Fruit fly (Drosophila melanogaster) whole organism, embryonic: Measurements from ENCODE around the gene Pcif1.
A peak's percentile ranks its signal among the peaks of the same experiment; 100 is the strongest.

Experiments
- CG10462 ChIP-seq: fragments of 200-800 bp; sonication (Bioruptor generic); optimal IDR thresholded peaks from 2 replicates; lab custom pipeline; 2016; ENCODE audit warnings: missing biosample characterization, missing genetic modification characterization
- CG11093 ChIP-seq: fragments of 200-800 bp; sonication (Bioruptor generic); IDR thresholded peaks from 3 replicates; pipeline ENCODE4 v1.3.6; 2022; ENCODE audit warnings: missing biosample characterization, missing genetic modification characterization
- CG12104 ChIP-seq: fragments of 200-800 bp; sonication (Bioruptor generic); optimal IDR thresholded peaks from 3 replicates; lab custom pipeline; 2016; ENCODE audit warnings: missing biosample characterization, missing genetic modification characterization
- CG13424 ChIP-seq: fragments of 200-800 bp; sonication (Bioruptor generic); optimal IDR thresholded peaks from 2 replicates; lab custom pipeline; 2019; ENCODE audit warnings: missing biosample characterization, mild to moderate bottlenecking, missing genetic modification characterization, moderate library complexity
- CG17802 ChIP-seq: fragments of 200-800 bp; sonication (Bioruptor generic); optimal IDR thresholded peaks from 2 replicates; lab custom pipeline; 2018; ENCODE audit warnings: missing biosample characterization, mild to moderate bottlenecking, missing genetic modification characterization, moderate library complexity
- CG1832 ChIP-seq: fragments of 200-800 bp; sonication (Bioruptor generic); optimal IDR thresholded peaks from 2 replicates; lab custom pipeline; 2017; ENCODE audit warnings: missing biosample characterization, mild to moderate bottlenecking, missing genetic modification characterization, inconsistent platforms
- CG3163 ChIP-seq: fragments of 200-800 bp; sonication (Bioruptor generic); optimal IDR thresholded peaks from 3 replicates; lab custom pipeline; 2016; ENCODE audit warnings: missing biosample characterization, missing genetic modification characterization
- CG32532 ChIP-seq: fragments of 200-800 bp; sonication (Bioruptor generic); IDR thresholded peaks from 2 replicates; pipeline ENCODE4 v1.3.6; 2022; ENCODE audit warnings: missing biosample characterization, missing genetic modification characterization
- CG3995 ChIP-seq: fragments of 200-800 bp; sonication (Bioruptor generic); optimal IDR thresholded peaks from 3 replicates; lab custom pipeline; 2016; ENCODE audit warnings: missing biosample characterization, missing genetic modification characterization
- CG5953 ChIP-seq: fragments of 200-800 bp; sonication (Bioruptor generic); IDR thresholded peaks from 2 replicates; pipeline ENCODE4 v1.3.6; 2022; ENCODE audit warnings: missing biosample characterization, missing genetic modification characterization
- CG6654 ChIP-seq: fragments of 200-800 bp; sonication (Bioruptor generic); optimal IDR thresholded peaks from 2 replicates; lab custom pipeline; 2017; ENCODE audit warnings: missing biosample characterization, mild to moderate bottlenecking, missing genetic modification characterization
- CG7963 ChIP-seq: fragments of 200-800 bp; sonication (Bioruptor generic); IDR thresholded peaks from 3 replicates; pipeline ENCODE4 v1.3.6; 2022; ENCODE audit warnings: missing biosample characterization, missing genetic modification characterization; ENCODE audit not compliant: partially characterized antibody
- CG8359 ChIP-seq: fragments of 200-800 bp; sonication (Bioruptor generic); optimal IDR thresholded peaks from 2 replicates; lab custom pipeline; 2017; ENCODE audit warnings: missing biosample characterization, mild to moderate bottlenecking, missing genetic modification characterization, borderline replicate concordance
- CG8765 ChIP-seq: fragments of 200-800 bp; sonication (Bioruptor generic); IDR thresholded peaks from 2 replicates; pipeline ENCODE4 v1.3.6; 2022; ENCODE audit warnings: missing biosample characterization, missing genetic modification characterization
- Dfd ChIP-seq, 2 experiments: fragments of >200 bp; optimal IDR thresholded peaks; 2 replicates each; lab custom pipeline; 2017; ENCODE audit warnings: missing biosample characterization in 2 of 2, missing genetic modification characterization in 2 of 2
- H15 ChIP-seq: fragments of 200-800 bp; sonication (Bioruptor generic); IDR thresholded peaks from 3 replicates; pipeline ENCODE4 v1.3.6; 2022; ENCODE audit warnings: missing biosample characterization, missing genetic modification characterization
- Mad ChIP-seq: fragments of 200-800 bp; sonication (Bioruptor generic); optimal IDR thresholded peaks from 2 replicates; lab custom pipeline; 2016; ENCODE audit warnings: missing biosample characterization, missing genetic modification characterization
- Nf-YB ChIP-seq: fragments of 200-800 bp; sonication (Bioruptor generic); optimal IDR thresholded peaks from 3 replicates; lab custom pipeline; 2019; ENCODE audit warnings: missing biosample characterization, mild to moderate bottlenecking, missing genetic modification characterization, moderate library complexity
- ac ChIP-seq: fragments of 200-800 bp; sonication (Bioruptor generic); optimal IDR thresholded peaks from 3 replicates; lab custom pipeline; 2017; ENCODE audit warnings: missing biosample characterization, mild to moderate bottlenecking, missing genetic modification characterization
- bigmax ChIP-seq: fragments of 200-800 bp; sonication (Bioruptor generic); optimal IDR thresholded peaks from 2 replicates; lab custom pipeline; 2018; ENCODE audit warnings: missing biosample characterization, mild to moderate bottlenecking, missing genetic modification characterization
- caup ChIP-seq: fragments of 200-800 bp; sonication (Bioruptor generic); optimal IDR thresholded peaks from 3 replicates; lab custom pipeline; 2017; ENCODE audit warnings: missing biosample characterization, mild to moderate bottlenecking, missing genetic modification characterization, moderate library complexity; ENCODE audit not compliant: severe bottlenecking
- da ChIP-seq: fragments of 200-800 bp; sonication (Bioruptor generic); optimal IDR thresholded peaks from 2 replicates; lab custom pipeline; 2016; ENCODE audit warnings: missing biosample characterization, missing genetic modification characterization
- dmrt11E ChIP-seq: fragments of 200-800 bp; sonication (Bioruptor generic); optimal IDR thresholded peaks from 3 replicates; lab custom pipeline; 2018; ENCODE audit warnings: missing biosample characterization, mild to moderate bottlenecking, missing genetic modification characterization, moderate library complexity
- dysf ChIP-seq: fragments of 200-800 bp; sonication (Bioruptor generic); IDR thresholded peaks from 3 replicates; pipeline ENCODE4 v1.3.6; 2022; ENCODE audit warnings: missing biosample characterization, missing genetic modification characterization
- eyg ChIP-seq: fragments of 200-800 bp; sonication (Bioruptor generic); optimal IDR thresholded peaks from 3 replicates; lab custom pipeline; 2016; ENCODE audit warnings: missing biosample characterization, missing genetic modification characterization
- fd102C ChIP-seq: fragments of 200-800 bp; sonication (Bioruptor generic); optimal IDR thresholded peaks from 2 replicates; lab custom pipeline; 2018; ENCODE audit warnings: missing biosample characterization, mild to moderate bottlenecking, missing genetic modification characterization, moderate library complexity
- gfzf ChIP-seq: fragments of 200-800 bp; sonication (Bioruptor generic); optimal IDR thresholded peaks from 2 replicates; lab custom pipeline; 2016; ENCODE audit warnings: missing biosample characterization, mild to moderate bottlenecking, missing genetic modification characterization, moderate library complexity
- her ChIP-seq: fragments of 200-800 bp; sonication (Bioruptor generic); optimal IDR thresholded peaks from 2 replicates; lab custom pipeline; 2016; ENCODE audit warnings: missing biosample characterization, missing genetic modification characterization
- hkb ChIP-seq, 2 experiments: fragments of 200-800 bp in 1 of 2; fragments of >200 bp in 1 of 2; sonication (Bioruptor generic) in 1 of 2; IDR thresholded peaks in 1 of 2; optimal IDR thresholded peaks in 1 of 2; 2 replicates each; pipeline versions ENCODE4 v1.3.6 to Lab custom; 2017 to 2022; ENCODE audit warnings: missing biosample characterization in 1 of 2, missing genetic modification characterization in 1 of 2
- jumu ChIP-seq: fragments of 200-800 bp; sonication (Bioruptor generic); optimal IDR thresholded peaks from 3 replicates; lab custom pipeline; 2016; ENCODE audit warnings: missing biosample characterization, missing genetic modification characterization
- mld ChIP-seq: fragments of 200-800 bp; sonication (Bioruptor generic); IDR thresholded peaks from 3 replicates; pipeline ENCODE4 v1.3.6; 2022; ENCODE audit warnings: missing biosample characterization, missing genetic modification characterization; ENCODE audit not compliant: partially characterized antibody
- nau ChIP-seq: fragments of 200-800 bp; sonication (Bioruptor generic); optimal IDR thresholded peaks from 3 replicates; lab custom pipeline; 2017; ENCODE audit warnings: missing biosample characterization, mild to moderate bottlenecking, missing genetic modification characterization, missing genetic modification reagents
- pan ChIP-seq, 4 experiments: fragments of >200 bp in 3 of 4; fragments of 200-800 bp in 1 of 4; sonication (Bioruptor generic) in 1 of 4; optimal IDR thresholded peaks in 3 of 4; IDR thresholded peaks in 1 of 4; 2 replicates each; pipeline versions ENCODE4 v1.3.6 to Lab custom; 2017 to 2022; ENCODE audit warnings: missing biosample characterization in 2 of 4, missing genetic modification characterization in 2 of 4, mixed read lengths in 1 of 4
- pb ChIP-seq: fragments of 200-800 bp; sonication (Bioruptor generic); optimal IDR thresholded peaks from 3 replicates; lab custom pipeline; 2016; ENCODE audit warnings: missing biosample characterization, missing genetic modification characterization
- pho ChIP-seq: fragments of 200-800 bp; sonication (Bioruptor generic); optimal IDR thresholded peaks from 2 replicates; lab custom pipeline; 2016; ENCODE audit warnings: missing biosample characterization, missing genetic modification characterization
- repo ChIP-seq: fragments of 200-800 bp; sonication (Bioruptor generic); optimal IDR thresholded peaks from 2 replicates; lab custom pipeline; 2016; ENCODE audit warnings: missing biosample characterization, missing genetic modification characterization
- slp2 ChIP-seq: fragments of 200-800 bp; sonication (Bioruptor generic); optimal IDR thresholded peaks from 2 replicates; lab custom pipeline; 2016; ENCODE audit warnings: missing biosample characterization, missing genetic modification characterization
- stc ChIP-seq: fragments of 200-800 bp; sonication (Bioruptor generic); IDR thresholded peaks from 2 replicates; pipeline ENCODE4 v1.3.6; 2022; ENCODE audit warnings: missing biosample characterization, missing genetic modification characterization
- toy ChIP-seq: fragments of 200-800 bp; sonication (Bioruptor generic); IDR thresholded peaks from 2 replicates; pipeline ENCODE4 v1.3.6; 2022; ENCODE audit warnings: missing biosample characterization, missing genetic modification characterization

Gene Pcif1

dm6 chr3L:20809088-20809999 lies 23.3 kb upstream of the Pcif1 start, which contains the start of the genes CG3634 and HIPP1 (continued):
- TF ChIP-seq nau (GFP tag; lab: Kevin White, UChicago) (no peak), Nf-YB (peak; percentile 36), Dfd (GFP tag; optimal IDR thresholded peaks at IDR 0.05; lab: Kevin White, UChicago) (no peak), da (GFP tag; lab: Kevin White, UChicago) (no peak), CG32532 (no peak), dmrt11E (tag; lab: Kevin White, UChicago) (no peak), mld (0 out of 3 replicates have a peak, but pooled peaks have one; percentile 7), gfzf (peak; percentile 83), CG3163 (GFP tag; lab: Kevin White, UChicago) (no peak), CG5953 (GFP tag; lab: Robert Waterston, UW) (no peak), slp2 (GFP tag; lab: Kevin White, UChicago) (no peak), hkb (optimal IDR thresholded peaks at IDR 0.05; lab: Kevin White, UChicago) (no peak), hkb (GFP tag; IDR thresholded peaks at IDR 0.05; lab: Robert Waterston, UW) (no peak), fd102C (GFP tag; lab: Kevin White, UChicago) (no peak), CG10462 (GFP tag; lab: Kevin White, UChicago) (no peak), H15 (no peak), ac (no peak), pho (GFP tag; lab: Kevin White, UChicago) (no peak), dysf (no peak), CG11093 (GFP tag; lab: Robert Waterston, UW) (no peak), CG13424 (tag; lab: Kevin White, UChicago) (peak; percentile 1), stc (GFP tag; lab: Robert Waterston, UW) (no peak), pan (optimal IDR thresholded peaks at IDR 0.05; lab: Kevin White, UChicago) (no peak), pan (GFP tag; optimal IDR thresholded peaks at IDR 0.05 in 1 of 2, IDR thresholded peaks at IDR 0.05 in 1 of 2) (peak in 1 of 2 experiments; percentile 21), CG1832 (GFP tag; lab: Kevin White, UChicago) (no peak), jumu (no peak), CG3995 (GFP tag; lab: Kevin White, UChicago) (peak; percentile 27), CG8359 (no peak), her (GFP tag; lab: Kevin White, UChicago) (no peak), bigmax (GFP tag; lab: Kevin White, UChicago) (no peak), CG17802 (tag; lab: Kevin White, UChicago) (no peak), toy (GFP tag; lab: Robert Waterston, UW) (no peak), pb (GFP tag; lab: Kevin White, UChicago) (no peak), repo (GFP tag; lab: Kevin White, UChicago) (no peak), caup (no peak), CG8765 (GFP tag; lab: Robert Waterston, UW) (no peak), CG6654 (GFP tag; lab: Kevin White, UChicago) (no peak), CG7963 (GFP tag; lab: Robert Waterston, UW) (no peak), Mad (GFP tag; lab: Kevin White, UChicago) (no peak), CG12104 (GFP tag; lab: Kevin White, UChicago) (peak; percentile 39), eyg (GFP tag; lab: Kevin White, UChicago) (no peak)
